Fruit fly (Drosophila melanogaster): ENCODE data around the gene CG7300.

CG7300 gene

DNA sequence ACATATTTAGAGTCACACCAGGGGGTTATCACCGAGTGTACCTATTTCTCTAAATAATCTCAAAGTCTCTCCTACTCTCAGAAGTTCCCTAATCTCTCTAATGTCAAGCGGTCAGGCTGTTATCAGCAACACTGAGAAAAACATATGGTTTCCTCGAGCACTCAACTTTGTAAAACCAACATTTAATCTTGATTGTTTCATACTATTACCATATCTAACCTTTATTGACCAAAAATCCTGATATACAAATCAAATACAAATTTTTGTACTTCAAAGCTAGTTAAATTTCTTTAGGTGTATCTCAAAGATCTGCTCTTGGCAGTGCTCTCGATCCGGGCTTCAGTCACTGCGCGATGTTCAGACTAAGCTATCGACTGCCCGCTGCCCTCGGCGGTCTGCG, 5.4 kb upstream of the CG7300 start, which contains the start of gene CG6415 (continued):
- peak; percentile 32 for TF ChIP-seq eyg (GFP tag; optimal IDR thresholded peaks at IDR 0.05)
- TF ChIP-seq CG2875 (GFP tag; optimal IDR thresholded peaks at IDR 0.05) = peak; percentile 60
- TF ChIP-seq gem (tag; optimal IDR thresholded peaks at IDR 0.05) = peak; percentile 87
- TF ChIP-seq ranshi (GFP tag; IDR thresholded peaks at IDR 0.05) = peak; percentile 64
- peak; percentile 80 for TF ChIP-seq PHDP (tag; optimal IDR thresholded peaks at IDR 0.05)
- peak; percentile 76 for TF ChIP-seq CG31441 (GFP tag; IDR thresholded peaks at IDR 0.05)
- peak; percentile 65 for TF ChIP-seq CG18764 (GFP tag; optimal IDR thresholded peaks at IDR 0.05)
- peak; percentile 46; the same call in 1 of the 2 replicates for TF ChIP-seq Ada2b (GFP tag; IDR thresholded peaks at IDR 0.05)
- peak; percentile 40 for TF ChIP-seq jing (GFP tag; optimal IDR thresholded peaks at IDR 0.05)
- TF ChIP-seq dmrt99B (tag; optimal IDR thresholded peaks at IDR 0.05) = peak; percentile 80
- no peak for TF ChIP-seq usp (GFP tag; optimal IDR thresholded peaks at IDR 0.05)
- TF ChIP-seq CG13287 (GFP tag; IDR thresholded peaks at IDR 0.05; ENCODE audit: partially characterized antibody) = no peak
- TF ChIP-seq sens (GFP tag) = peak; percentile 94
- TF ChIP-seq mam (GFP tag; optimal IDR thresholded peaks at IDR 0.05) = peak; percentile 81
- TF ChIP-seq CG12219 (GFP tag; optimal IDR thresholded peaks at IDR 0.05) = peak; percentile 64
- TF ChIP-seq wor (GFP tag; IDR thresholded peaks at IDR 0.05) = 0 out of 2 replicates have a peak, but pooled peaks have one; percentile 30
- TF ChIP-seq CG4282 (GFP tag; optimal IDR thresholded peaks at IDR 0.05) = no peak
- TF ChIP-seq Bgb (GFP tag; IDR thresholded peaks at IDR 0.05; ENCODE audit: partially characterized antibody) = no peak
- TF ChIP-seq ase (GFP tag; IDR thresholded peaks at IDR 0.05) = peak; percentile 73; the same call in 2 of the 3 replicates
- no peak for TF ChIP-seq Sin3A (optimal IDR thresholded peaks at IDR 0.05)
- peak; percentile 40 for TF ChIP-seq CG11723 (GFP tag; optimal IDR thresholded peaks at IDR 0.05)
- TF ChIP-seq Fer2 (tag; optimal IDR thresholded peaks at IDR 0.05) = peak; percentile 57
- TF ChIP-seq knrl (GFP tag; IDR thresholded peaks at IDR 0.05; ENCODE audit: partially characterized antibody) = no peak
- peak; percentile 73 for TF ChIP-seq Hsf (GFP tag; optimal IDR thresholded peaks at IDR 0.05)
- peak; percentile 12 for TF ChIP-seq CG2116 (GFP tag; optimal IDR thresholded peaks at IDR 0.05)
- TF ChIP-seq Ssrp (tag; optimal IDR thresholded peaks at IDR 0.05) = peak; percentile 70
- TF ChIP-seq sima (GFP tag; optimal IDR thresholded peaks at IDR 0.05) = peak; percentile 11
- TF ChIP-seq sc (optimal IDR thresholded peaks at IDR 0.05) = no peak
- TF ChIP-seq sc (GFP tag; optimal IDR thresholded peaks at IDR 0.05) = peak; percentile 47
- no peak for TF ChIP-seq D (optimal IDR thresholded peaks at IDR 0.05)
- peak; percentile 68 for TF ChIP-seq D (GFP tag; optimal IDR thresholded peaks at IDR 0.05)
- TF ChIP-seq zen (tag; optimal IDR thresholded peaks at IDR 0.05) = peak; percentile 81
- TF ChIP-seq zen2 (GFP tag; IDR thresholded peaks at IDR 0.05; ENCODE audit: partially characterized antibody) = no peak
- TF ChIP-seq twi (tag; optimal IDR thresholded peaks at IDR 0.05) = no peak
- TF ChIP-seq Sox100B (GFP tag; optimal IDR thresholded peaks at IDR 0.05) = peak; percentile 68
- peak; percentile 45 for TF ChIP-seq Bteb2 (GFP tag; optimal IDR thresholded peaks at IDR 0.05)

DNA sequence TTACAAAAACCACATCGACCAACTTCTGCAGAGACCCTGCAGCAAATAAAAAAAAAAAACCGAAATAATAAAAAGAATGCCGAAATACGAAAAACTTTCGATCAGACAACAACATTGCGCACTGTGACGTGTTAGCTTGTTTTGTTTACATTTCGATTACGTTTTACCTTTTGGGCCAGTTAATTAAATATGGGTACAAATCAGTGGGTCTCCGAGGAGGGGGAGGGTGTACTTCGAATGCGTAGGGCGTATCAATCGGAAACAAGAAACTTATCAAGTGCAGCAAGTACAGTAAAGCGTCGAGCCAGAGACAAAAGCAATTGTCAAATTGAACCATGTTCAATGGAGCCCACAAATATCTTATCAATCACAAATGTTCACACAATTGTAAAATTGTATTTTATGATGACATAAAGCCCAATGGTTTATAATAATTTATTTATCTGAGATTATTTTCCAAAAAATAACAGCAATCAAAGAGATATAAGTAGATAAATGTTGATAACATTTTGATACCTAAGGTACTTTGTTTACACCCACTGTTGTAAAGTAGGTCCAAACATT, 3.7 kb upstream of the CG7300 start, which contains the start of gene Lip1:
Lip1 (minus strand) TSS at position 46 of the 564 bp plus-strand sequence.
- peak; percentile 73; the same call in 1 of the 2 replicates for TF ChIP-seq Lim3 (GFP tag; IDR thresholded peaks at IDR 0.05)
- peak; percentile 69 for TF ChIP-seq mirr (GFP tag; optimal IDR thresholded peaks at IDR 0.05)
- no peak for TF ChIP-seq CG8388 (GFP tag; optimal IDR thresholded peaks at IDR 0.05)
- TF ChIP-seq grn (GFP tag; optimal IDR thresholded peaks at IDR 0.05) = peak; percentile 6
- TF ChIP-seq exex (tag; optimal IDR thresholded peaks at IDR 0.05) = peak; percentile 45
- TF ChIP-seq CG5180 (GFP tag; optimal IDR thresholded peaks at IDR 0.05) = peak; percentile 9
- TF ChIP-seq vvl (GFP tag; IDR thresholded peaks at IDR 0.05) = 0 out of 2 replicates have a peak, but pooled peaks have one; percentile 18
- peak; percentile 2 for TF ChIP-seq caup (GFP tag; optimal IDR thresholded peaks at IDR 0.05; ENCODE audit: severe bottlenecking)
- peak; percentile 53 for TF ChIP-seq sens (GFP tag)
- TF ChIP-seq crol (GFP tag; IDR thresholded peaks at IDR 0.05) = no peak
- TF ChIP-seq grau (tag; optimal IDR thresholded peaks at IDR 0.05) = peak; percentile 55
- no peak for TF ChIP-seq CG2129 (GFP tag; IDR thresholded peaks at IDR 0.05; ENCODE audit: partially characterized antibody)
